Worm (Caenorhabditis elegans) whole organism, young adult: ENCODE measurements around the gene best-2.

Source experiments
- B0035.1 ChIP-seq: sonication (generic microtip); optimal IDR thresholded peaks from 2 replicates; lab custom pipeline; 2016; ENCODE audit warnings: missing genetic modification characterization, mild to moderate bottlenecking, missing compliant biosample characterization, missing genotype, missing genetic modification reagents
- C06A6.2 ChIP-seq: fragments of 200-800 bp; sonication (Bioruptor generic); conservative IDR thresholded peaks from 2 replicates; pipeline ENCODE4 v1.3.6; 2022; ENCODE audit warnings: missing genetic modification characterization, missing compliant biosample characterization
- D2030.7 ChIP-seq: fragments of 200-800 bp; sonication (Bioruptor generic); IDR thresholded peaks from 2 replicates; pipeline ENCODE4 v1.3.6; 2022; ENCODE audit warnings: missing genetic modification reagents, missing genetic modification characterization, missing compliant biosample characterization
- F33H1.4 ChIP-seq: fragments of 200-800 bp; sonication (Bioruptor generic); IDR thresholded peaks from 2 replicates; pipeline ENCODE4 v1.3.6; 2022; ENCODE audit warnings: missing genetic modification reagents, missing genetic modification characterization, missing compliant biosample characterization
- F55B11.4 ChIP-seq: sonication (generic microtip); optimal IDR thresholded peaks from 2 replicates; lab custom pipeline; 2016; ENCODE audit warnings: missing compliant biosample characterization, missing genetic modification characterization, borderline replicate concordance; ENCODE audit not compliant: insufficient read depth
- T26A5.8 ChIP-seq: sonication (generic microtip); optimal IDR thresholded peaks from 2 replicates; lab custom pipeline; 2016; ENCODE audit warnings: missing genetic modification characterization, missing compliant biosample characterization
- Y79H2A.3 ChIP-seq: fragments of 200-800 bp; sonication (Bioruptor generic); conservative IDR thresholded peaks from 2 replicates; pipeline ENCODE4 v1.3.6; 2022; ENCODE audit warnings: missing genetic modification reagents, missing genetic modification characterization, missing compliant biosample characterization
- ama-1 ChIP-seq, 3 experiments: fragments of 150-350 bp in 1 of 3; sonication (generic microtip) in 2 of 3; optimal IDR thresholded peaks; 2 replicates each; lab custom pipeline; 2014 to 2018; ENCODE audit warnings: missing biosample characterization in 2 of 3, missing genetic modification characterization in 2 of 3, missing genetic modification reagents in 2 of 3
- aptf-2 ChIP-seq: fragments of 200-800 bp; sonication (Bioruptor generic); conservative IDR thresholded peaks from 2 replicates; pipeline ENCODE4 v1.3.6; 2022; ENCODE audit warnings: missing genetic modification reagents, missing genetic modification characterization, missing compliant biosample characterization
- atf-7 ChIP-seq: sonication (generic microtip); optimal IDR thresholded peaks from 2 replicates; lab custom pipeline; 2017; ENCODE audit warnings: mild to moderate bottlenecking, missing genetic modification characterization, missing compliant biosample characterization
- athp-1 ChIP-seq: sonication (generic microtip); optimal IDR thresholded peaks from 2 replicates; lab custom pipeline; 2017; ENCODE audit warnings: mild to moderate bottlenecking, missing genetic modification characterization, missing compliant biosample characterization
- bed-2 ChIP-seq: fragments of 200-800 bp; sonication (Bioruptor generic); IDR thresholded peaks from 2 replicates; pipeline ENCODE4 v1.3.6; 2022; ENCODE audit warnings: missing genetic modification reagents, missing genetic modification characterization, missing compliant biosample characterization
- ccch-3 ChIP-seq: fragments of 200-800 bp; sonication (Bioruptor generic); optimal IDR thresholded peaks from 2 replicates; lab custom pipeline; 2018; ENCODE audit warnings: mild to moderate bottlenecking, missing genetic modification characterization, missing compliant biosample characterization
- cebp-2 ChIP-seq: fragments of 200-800 bp; sonication (Bioruptor generic); IDR thresholded peaks from 2 replicates; pipeline ENCODE4 v1.3.6; 2022; ENCODE audit warnings: missing genetic modification characterization, missing compliant biosample characterization
- ceh-100 ChIP-seq: fragments of 200-800 bp; sonication (Bioruptor generic); IDR thresholded peaks from 2 replicates; pipeline ENCODE4 v1.3.6; 2022; ENCODE audit warnings: missing genetic modification reagents, missing genetic modification characterization, missing compliant biosample characterization
- ceh-40 ChIP-seq: fragments of 200-800 bp; sonication (Bioruptor generic); IDR thresholded peaks from 2 replicates; pipeline ENCODE4 v1.3.6; 2022; ENCODE audit warnings: missing genetic modification characterization, missing compliant biosample characterization
- ceh-58 ChIP-seq: fragments of 200-800 bp; sonication (Bioruptor generic); IDR thresholded peaks from 2 replicates; pipeline ENCODE4 v1.3.6; 2022; ENCODE audit warnings: missing genetic modification characterization, missing compliant biosample characterization
- dpff-1 ChIP-seq: sonication (generic microtip); optimal IDR thresholded peaks from 2 replicates; lab custom pipeline; 2017; ENCODE audit warnings: mild to moderate bottlenecking, missing genetic modification characterization, missing compliant biosample characterization
- dpl-1 ChIP-seq: fragments of 150-350 bp; optimal IDR thresholded peaks from 2 replicates; lab custom pipeline; 2014; ENCODE audit warnings: missing biosample characterization, missing genetic modification reagents, missing genetic modification characterization
- efl-1 ChIP-seq: fragments of 150-350 bp; optimal IDR thresholded peaks from 2 replicates; lab custom pipeline; 2014; ENCODE audit warnings: missing biosample characterization, missing genetic modification reagents, missing genetic modification characterization
- egl-44 ChIP-seq: fragments of 200-800 bp; sonication (Bioruptor generic); IDR thresholded peaks from 2 replicates; pipeline ENCODE4 v1.3.6; 2022; ENCODE audit warnings: missing genetic modification reagents, missing genetic modification characterization, missing compliant biosample characterization
- ekl-4 ChIP-seq: fragments of 200-800 bp; sonication (Bioruptor generic); IDR thresholded peaks from 2 replicates; pipeline ENCODE4 v1.3.6; 2022; ENCODE audit warnings: missing genetic modification reagents, missing genetic modification characterization, missing compliant biosample characterization
- fkh-3 ChIP-seq: sonication (generic microtip); optimal IDR thresholded peaks from 2 replicates; lab custom pipeline; 2016; ENCODE audit warnings: mild to moderate bottlenecking, missing genetic modification characterization, missing compliant biosample characterization
- gei-17 ChIP-seq: fragments of 200-800 bp; sonication (Bioruptor generic); optimal IDR thresholded peaks from 2 replicates; lab custom pipeline; 2018; ENCODE audit warnings: mild to moderate bottlenecking, missing genetic modification characterization, missing compliant biosample characterization
- him-1 ChIP-seq: sonication (generic microtip); optimal IDR thresholded peaks from 2 replicates; lab custom pipeline; 2016; ENCODE audit warnings: missing genotype, missing genetic modification reagents, missing genetic modification characterization, missing compliant biosample characterization
- hlh-26 ChIP-seq: fragments of 200-800 bp; sonication (Bioruptor generic); conservative IDR thresholded peaks from 2 replicates; pipeline ENCODE4 v1.3.6; 2022; ENCODE audit warnings: missing genetic modification reagents, missing genetic modification characterization, missing compliant biosample characterization
- hmg-20 ChIP-seq: fragments of 200-800 bp; sonication (Bioruptor generic); IDR thresholded peaks from 2 replicates; pipeline ENCODE4 v1.3.6; 2022; ENCODE audit warnings: missing genetic modification reagents, missing genetic modification characterization, missing compliant biosample characterization
- hsf-1 ChIP-seq: fragments of 200-800 bp; sonication (Bioruptor generic); IDR thresholded peaks from 2 replicates; pipeline ENCODE4 v1.3.6; 2022; ENCODE audit warnings: missing genetic modification reagents, missing genetic modification characterization, missing compliant biosample characterization
- let-526 ChIP-seq: fragments of 200-800 bp; sonication (Bioruptor generic); IDR thresholded peaks from 2 replicates; pipeline ENCODE4 v1.3.6; 2022; ENCODE audit warnings: missing genetic modification reagents, missing genetic modification characterization, missing compliant biosample characterization
- lin-54 ChIP-seq: fragments of 200-800 bp; sonication (Bioruptor generic); optimal IDR thresholded peaks from 2 replicates; lab custom pipeline; 2018; ENCODE audit warnings: mild to moderate bottlenecking, missing genetic modification characterization, missing compliant biosample characterization
- lir-1 ChIP-seq: fragments of 200-800 bp; sonication (Bioruptor generic); conservative IDR thresholded peaks from 2 replicates; pipeline ENCODE4 v1.3.6; 2022; ENCODE audit warnings: missing genetic modification reagents, missing genetic modification characterization, missing compliant biosample characterization
- madf-6 ChIP-seq: fragments of 200-800 bp; sonication (Bioruptor generic); IDR thresholded peaks from 2 replicates; pipeline ENCODE4 v1.3.6; 2022; ENCODE audit warnings: missing genetic modification reagents, missing genetic modification characterization, missing compliant biosample characterization
- mes-4 ChIP-seq: sonication (generic microtip); optimal IDR thresholded peaks from 2 replicates; lab custom pipeline; 2016; ENCODE audit warnings: missing genotype, missing genetic modification characterization, missing compliant biosample characterization
- sea-2 ChIP-seq: fragments of 200-800 bp; sonication (Bioruptor generic); IDR thresholded peaks from 2 replicates; pipeline ENCODE4 v1.3.6; 2022; ENCODE audit warnings: missing genetic modification characterization, missing compliant biosample characterization
- snpc-1.3 ChIP-seq: sonication (generic microtip); optimal IDR thresholded peaks from 2 replicates; lab custom pipeline; 2017; ENCODE audit warnings: missing genetic modification characterization, mild to moderate bottlenecking, missing compliant biosample characterization, antibody characterized with exemption, moderate library complexity, missing genotype, missing genetic modification reagents; ENCODE audit not compliant: insufficient read depth
- somi-1 ChIP-seq: fragments of 200-800 bp; sonication (Bioruptor generic); optimal IDR thresholded peaks from 2 replicates; lab custom pipeline; 2018; ENCODE audit warnings: mild to moderate bottlenecking, missing genetic modification characterization, missing compliant biosample characterization
- tlf-1 ChIP-seq: fragments of 200-800 bp; sonication (Bioruptor generic); optimal IDR thresholded peaks from 2 replicates; lab custom pipeline; 2018; ENCODE audit warnings: mild to moderate bottlenecking, missing genetic modification characterization, missing compliant biosample characterization
- unc-130 ChIP-seq: sonication (generic microtip); optimal IDR thresholded peaks from 2 replicates; lab custom pipeline; 2016; ENCODE audit warnings: missing genetic modification reagents, missing genetic modification characterization, missing compliant biosample characterization
- unc-62 ChIP-seq: fragments of 150-350 bp; optimal IDR thresholded peaks from 2 replicates; lab custom pipeline; 2014; ENCODE audit warnings: missing biosample characterization, missing genetic modification reagents, missing genetic modification characterization
- zim-3 ChIP-seq: sonication (generic microtip); optimal IDR thresholded peaks from 2 replicates; lab custom pipeline; 2017; ENCODE audit warnings: mild to moderate bottlenecking, missing genetic modification characterization, moderate library complexity, missing compliant biosample characterization
- ztf-18 ChIP-seq: sonication (generic microtip); optimal IDR thresholded peaks from 2 replicates; lab custom pipeline; 2016; ENCODE audit warnings: missing genotype, mild to moderate bottlenecking, missing genetic modification characterization, missing compliant biosample characterization
- ztf-25 ChIP-seq: fragments of 200-800 bp; sonication (Bioruptor generic); IDR thresholded peaks from 2 replicates; pipeline ENCODE4 v1.3.6; 2022; ENCODE audit warnings: missing genetic modification reagents, missing genetic modification characterization, missing compliant biosample characterization
- ztf-3 ChIP-seq: fragments of 200-800 bp; sonication (Bioruptor generic); optimal IDR thresholded peaks from 2 replicates; lab custom pipeline; 2018; ENCODE audit warnings: mild to moderate bottlenecking, missing genetic modification characterization, missing compliant biosample characterization
- ztf-6 ChIP-seq: fragments of 200-800 bp; sonication (Bioruptor generic); IDR thresholded peaks from 2 replicates; pipeline ENCODE4 v1.3.6; 2022; ENCODE audit warnings: missing genetic modification reagents, missing genetic modification characterization, missing compliant biosample characterization

best-2 gene

ce11 chrIV:13096778-13097177, 16.1 kb downstream of the best-2 start (continued):
- TF ChIP-seq ceh-40 (GFP tag; lab: Robert Waterston, UW): no peak
- no peak for TF ChIP-seq gei-17 (GFP tag; lab: Kevin White, UChicago)
- peak; percentile 8 for TF ChIP-seq lin-54 (GFP tag; lab: Kevin White, UChicago)
- peak; percentile 78; the same call in 1 of the 2 replicates for TF ChIP-seq Y79H2A.3 (GFP tag; lab: Robert Waterston, UW)
- no peak for TF ChIP-seq zim-3 (tag; lab: Kevin White, UChicago)
- no peak for TF ChIP-seq somi-1 (GFP tag; lab: Kevin White, UChicago)
- TF ChIP-seq unc-130 (GFP tag; lab: Kevin White, UChicago): no peak
- TF ChIP-seq him-1 (tag; lab: Kevin White, UChicago): no peak
- TF ChIP-seq F33H1.4 (GFP tag; lab: Robert Waterston, UW): no peak
- TF ChIP-seq, all 124 proteins: peak for 34

ce11 chrIV:13095462-13095861, 17.4 kb downstream of the best-2 start, which contains the start of gene rfc-3:
rfc-3 (plus strand) TSS chrIV:13095762.
- TF ChIP-seq hsf-1 (GFP tag; lab: Robert Waterston, UW): 0 out of 2 replicates have a peak, but pooled peaks have one; percentile 22
- peak; percentile 49 for TF ChIP-seq efl-1 (GFP tag; lab: Kevin White, UChicago)
- TF ChIP-seq madf-6: peak; percentile 32
- no peak for TF ChIP-seq aptf-2 (GFP tag; lab: Robert Waterston, UW)
- no peak for TF ChIP-seq F55B11.4 (tag; lab: Kevin White, UChicago)
- no peak for TF ChIP-seq lin-54 (GFP tag; lab: Kevin White, UChicago)
- TF ChIP-seq ztf-6 (GFP tag; lab: Robert Waterston, UW): no peak
- TF ChIP-seq ekl-4 (GFP tag; lab: Robert Waterston, UW): peak; percentile 49; the same call in 1 of the 2 replicates
- peak; percentile 8; the same call in 1 of the 2 replicates for TF ChIP-seq F33H1.4 (GFP tag; lab: Robert Waterston, UW)
- TF ChIP-seq ceh-100 (GFP tag; lab: Robert Waterston, UW): 0 out of 2 replicates have a peak, but pooled peaks have one; percentile 36
- TF ChIP-seq ztf-25 (GFP tag; lab: Robert Waterston, UW): 0 out of 2 replicates have a peak, but pooled peaks have one; percentile 35

- TF ChIP-seq D2030.7 (GFP tag; lab: Robert Waterston, UW): peak; percentile 89
- no peak for TF ChIP-seq T26A5.8 (tag; lab: Kevin White, UChicago)
- TF ChIP-seq snpc-1.3: peak; percentile 3
- no peak for TF ChIP-seq ekl-4 (GFP tag; lab: Robert Waterston, UW)
- no peak for TF ChIP-seq egl-44 (GFP tag; lab: Robert Waterston, UW)
- peak; percentile 44 for TF ChIP-seq tlf-1 (GFP tag; lab: Kevin White, UChicago)
- no peak for TF ChIP-seq let-526 (GFP tag; lab: Robert Waterston, UW)
- TF ChIP-seq unc-130 (GFP tag; lab: Kevin White, UChicago): peak; percentile 69
- TF ChIP-seq unc-62 (GFP tag; lab: Kevin White, UChicago): no peak
- TF ChIP-seq madf-6: peak; percentile 95
- TF ChIP-seq ztf-6 (GFP tag; lab: Robert Waterston, UW): no peak
- TF ChIP-seq lir-1 (GFP tag; lab: Robert Waterston, UW): no peak
- TF ChIP-seq athp-1 (tag; lab: Kevin White, UChicago): no peak
- TF ChIP-seq ccch-3 (GFP tag; lab: Kevin White, UChicago): no peak
- no peak for TF ChIP-seq hmg-20
- TF ChIP-seq ztf-3 (GFP tag; lab: Kevin White, UChicago): no peak
- no peak for TF ChIP-seq somi-1 (GFP tag; lab: Kevin White, UChicago)
- no peak for TF ChIP-seq hlh-26 (GFP tag; lab: Robert Waterston, UW)
- no peak for TF ChIP-seq cebp-2 (GFP tag; lab: Robert Waterston, UW)
- TF ChIP-seq ama-1 (optimal IDR thresholded peaks at IDR 0.05; lab: Kevin White, UChicago): no peak
- TF ChIP-seq ama-1 (GFP tag; optimal IDR thresholded peaks at IDR 0.05; lab: Kevin White, UChicago): no peak
- TF ChIP-seq B0035.1 (tag; lab: Kevin White, UChicago): no peak
- no peak for TF ChIP-seq fkh-3
- TF ChIP-seq atf-7 (tag; lab: Kevin White, UChicago): no peak
- TF ChIP-seq ztf-25 (GFP tag; lab: Robert Waterston, UW): no peak
- TF ChIP-seq ceh-58 (GFP tag; lab: Robert Waterston, UW): no peak
- no peak for TF ChIP-seq bed-2 (GFP tag; lab: Robert Waterston, UW)
- TF ChIP-seq ztf-18 (tag; lab: Kevin White, UChicago): no peak
- TF ChIP-seq sea-2 (GFP tag; lab: Robert Waterston, UW): no peak
- peak; percentile 91 for TF ChIP-seq dpl-1 (GFP tag; lab: Kevin White, UChicago)
- no peak for TF ChIP-seq C06A6.2 (GFP tag; lab: Robert Waterston, UW)
- no peak for TF ChIP-seq mes-4 (tag; lab: Kevin White, UChicago)
- TF ChIP-seq dpff-1 (tag; lab: Kevin White, UChicago): no peak
Observed at ce11 chrIV:13093677-13094076, 19.2 kb downstream of the best-2 start, which contains the start of the genes prcc-1 and C39E9.12. prcc-1 (minus strand) TSS chrIV:13093795. C39E9.12 (plus strand) TSS chrIV:13094007.
